Fruit fly (Drosophila melanogaster) S2 (cell line): ENCODE data around the gene Xport-B.

Experiments used
- CG8478 ChIP-seq: fragments of >200 bp; optimal IDR thresholded peaks from 2 replicates; lab custom pipeline; 2018
- CTCF ChIP-seq, 2 experiments: fragments of >200 bp; optimal IDR thresholded peaks; 2 replicates each; lab custom pipeline; 2018

DNA sequence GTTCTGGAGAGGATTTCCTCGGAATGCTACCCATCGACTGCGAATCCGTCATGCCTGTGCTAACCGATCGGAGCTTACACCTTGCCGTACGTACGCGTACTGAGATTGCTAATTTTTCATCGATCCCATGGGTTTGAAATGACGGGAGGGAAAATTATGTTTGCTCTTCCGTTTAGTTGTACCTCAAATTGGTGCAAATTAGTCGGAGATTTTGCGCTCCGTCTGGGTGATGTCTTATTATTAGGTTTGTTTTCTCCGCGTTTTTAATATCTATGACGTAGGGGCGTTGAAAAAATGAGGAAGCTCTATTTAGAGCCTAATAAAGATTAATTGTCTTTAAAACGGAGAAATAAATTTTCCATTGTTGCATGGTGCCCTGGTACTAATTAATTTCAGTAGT lies 13.3 kb upstream of the Xport-B start, which contains the start of gene CG4459:
- TF ChIP-seq CG8478 (lab: Kevin White, UChicago) (no peak), CTCF (optimal IDR thresholded peaks at IDR 0.05; lab: Kevin White, UChicago) (no peak)
